Fruit fly (Drosophila melanogaster): ENCODE data around the gene CG13361.

The CG13361 gene

DNA sequence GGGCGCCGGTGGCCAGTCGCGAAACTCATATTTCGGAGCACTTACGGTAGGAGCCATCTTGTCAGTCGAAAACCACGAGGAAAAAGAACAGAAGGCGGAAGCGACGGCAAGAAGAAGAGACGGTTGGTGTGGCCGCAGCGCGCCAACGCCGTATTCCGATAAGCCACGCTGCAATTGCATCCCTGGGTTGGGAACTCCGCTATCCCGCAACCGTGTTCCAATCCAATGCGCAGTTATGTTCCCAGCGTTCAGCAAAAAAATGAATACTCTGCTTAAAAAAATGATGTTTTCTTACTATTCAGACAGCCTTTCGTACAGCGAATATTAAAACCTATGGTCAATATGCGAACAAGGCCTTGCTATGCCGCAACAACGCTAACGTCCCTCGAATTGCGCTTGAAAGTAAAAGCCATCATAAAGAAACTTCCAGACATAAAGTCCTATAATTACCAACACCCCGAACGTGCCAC, 11.6 kb upstream of the CG13361 start, which contains the start of gene RpL22:
Gene RpL22, minus strand, starts transcription at position 92 of the 470 bp plus-strand sequence.
- TF ChIP-seq noc (tag; optimal IDR thresholded peaks at IDR 0.05): peak; percentile 68

dm6 chrX:762047-762446, 8.6 kb upstream of the CG13361 start:
- no peak for TF ChIP-seq noc (tag; optimal IDR thresholded peaks at IDR 0.05)

dm6 chrX:758892-759621, 5.6 kb upstream of the CG13361 start, which contains the start of gene CG5273:
TSS of gene CG5273 (plus strand) at chrX:759594.
- peak; percentile 12 for TF ChIP-seq noc (tag; optimal IDR thresholded peaks at IDR 0.05)

DNA sequence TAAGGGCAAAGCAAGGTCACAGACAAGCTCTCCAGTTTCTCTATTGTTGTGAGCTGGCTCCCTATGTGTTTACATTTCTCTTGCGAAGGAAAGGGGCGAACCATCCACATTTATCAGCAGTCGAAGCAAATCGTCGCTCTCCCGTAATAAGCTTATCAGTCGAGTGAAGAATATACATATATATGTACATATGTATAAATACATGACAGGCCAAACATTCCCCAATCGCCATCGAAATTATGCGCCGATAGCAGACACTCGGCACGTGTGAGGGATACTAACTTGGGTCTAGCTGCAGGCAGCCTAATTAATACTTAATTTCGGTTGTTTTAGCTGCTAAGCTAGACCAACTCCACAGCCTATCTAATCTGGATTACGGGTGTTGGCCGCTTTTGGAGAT, 3.4 kb upstream of the CG13361 start:
- no peak for TF ChIP-seq noc (tag; optimal IDR thresholded peaks at IDR 0.05)

DNA sequence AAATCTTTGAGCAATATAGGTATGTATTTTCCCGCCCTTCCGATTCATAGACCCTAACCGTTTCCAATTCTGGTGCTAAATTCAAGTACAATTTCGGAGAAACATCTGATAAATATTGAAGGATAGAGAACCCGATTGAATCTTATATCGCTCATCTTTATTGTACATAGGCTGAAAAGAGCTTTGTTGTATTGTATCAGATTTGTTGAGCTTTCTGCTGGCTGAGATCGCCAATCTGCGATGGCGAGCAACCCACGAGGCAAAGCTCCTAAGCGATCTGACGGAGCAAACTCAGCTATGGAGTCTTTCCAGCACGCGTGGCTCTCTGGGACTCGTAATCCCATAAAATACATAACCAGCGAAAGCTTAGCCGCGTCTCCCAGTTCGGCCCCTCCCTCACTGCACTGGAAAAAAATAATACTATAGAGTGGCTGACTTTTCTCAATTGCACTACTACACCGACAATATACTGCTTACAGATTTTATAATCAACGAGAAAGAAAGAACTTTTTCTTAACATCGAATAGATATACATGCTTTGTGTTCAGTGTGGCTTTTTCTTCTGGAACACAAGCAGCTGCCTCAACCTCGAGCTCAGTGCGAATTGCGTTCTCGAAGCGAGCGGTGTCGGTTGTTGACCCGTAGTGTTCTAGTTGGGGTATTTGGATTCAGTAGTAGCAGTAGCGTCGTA, 2.3 kb upstream of the CG13361 start:
- TF ChIP-seq noc (tag; optimal IDR thresholded peaks at IDR 0.05): peak; percentile 89

DNA sequence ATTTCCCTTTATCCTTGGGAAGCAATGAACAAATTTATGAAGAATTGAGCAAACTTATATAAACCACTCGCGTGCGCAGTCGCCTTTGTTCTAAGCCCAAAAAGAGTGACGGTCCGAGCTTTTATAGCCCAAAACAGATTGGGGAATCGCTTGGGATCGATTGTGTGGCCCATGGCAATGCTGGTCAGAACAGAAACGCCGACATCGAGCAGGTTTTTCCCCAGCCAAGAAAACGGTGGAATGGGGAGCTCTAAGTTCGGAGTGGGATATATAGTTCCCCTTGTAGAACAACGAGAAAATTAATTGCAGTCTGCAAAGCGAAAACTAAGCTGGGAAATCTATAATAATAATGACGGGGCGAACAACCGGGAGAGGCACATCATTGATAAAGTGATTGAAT, 2.3 kb downstream of the CG13361 start, which contains the start of gene CG13362:
Gene CG13362, minus strand, starts transcription at position 101 of the 400 bp plus-strand sequence.
- TF ChIP-seq noc (tag; optimal IDR thresholded peaks at IDR 0.05): no peak

DNA sequence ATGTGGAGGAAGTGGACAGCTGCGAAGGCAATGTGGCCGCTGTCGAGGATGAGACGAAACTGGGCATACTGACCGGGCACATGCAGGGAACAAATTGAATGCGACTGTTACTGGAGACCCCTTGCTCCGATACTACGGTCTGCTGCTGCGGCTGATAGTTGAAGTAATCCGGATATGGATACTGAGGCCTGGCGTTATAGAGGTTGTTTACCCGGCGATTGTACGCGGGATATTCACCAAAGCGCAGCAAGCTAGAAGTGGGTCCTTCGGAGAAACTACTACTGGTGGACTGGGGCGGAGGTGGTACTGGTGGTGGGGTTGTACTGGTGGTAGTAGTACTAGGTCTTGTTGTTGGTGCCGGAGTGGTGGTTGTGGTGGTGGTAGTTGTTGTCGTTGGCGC, 3.4 kb downstream of the CG13361 start, which contains the start of gene CG5254:
Gene CG5254, plus strand, starts transcription at position 301 of the 400 bp plus-strand sequence.
- TF ChIP-seq noc (tag; optimal IDR thresholded peaks at IDR 0.05): no peak

- no peak for TF ChIP-seq noc (tag; optimal IDR thresholded peaks at IDR 0.05)
Measured at dm6 chrX:739621-740216, 13.7 kb downstream of the CG13361 start.

dm6 chrX:724496-724895, 29.0 kb downstream of the CG13361 start:
- no peak for TF ChIP-seq noc (tag; optimal IDR thresholded peaks at IDR 0.05)

- TF ChIP-seq noc (tag; optimal IDR thresholded peaks at IDR 0.05): no peak
Measured at dm6 chrX:718945-719344, 34.5 kb downstream of the CG13361 start.

DNA sequence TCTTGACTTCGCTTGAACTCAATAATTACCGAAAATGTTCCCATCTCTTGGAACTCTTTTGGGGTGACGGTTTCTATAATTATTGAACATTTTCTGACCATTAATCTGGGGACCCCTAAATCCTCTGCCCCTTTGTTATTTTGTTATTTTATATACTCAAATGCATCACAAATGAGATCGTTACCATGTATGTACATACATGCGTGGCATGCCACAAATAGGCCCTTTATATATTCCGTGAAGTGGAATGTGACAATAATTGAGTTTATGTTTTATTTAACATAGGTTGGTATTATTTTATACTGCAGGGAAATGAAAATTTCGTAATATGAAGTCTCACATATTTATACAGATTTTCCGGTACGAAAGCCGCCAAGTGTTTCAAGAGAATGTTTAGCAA, 35.6 kb downstream of the CG13361 start:
- no peak for TF ChIP-seq noc (tag; optimal IDR thresholded peaks at IDR 0.05)

dm6 chrX:715383-715782, 38.1 kb downstream of the CG13361 start:
- no peak for TF ChIP-seq noc (tag; optimal IDR thresholded peaks at IDR 0.05)

DNA sequence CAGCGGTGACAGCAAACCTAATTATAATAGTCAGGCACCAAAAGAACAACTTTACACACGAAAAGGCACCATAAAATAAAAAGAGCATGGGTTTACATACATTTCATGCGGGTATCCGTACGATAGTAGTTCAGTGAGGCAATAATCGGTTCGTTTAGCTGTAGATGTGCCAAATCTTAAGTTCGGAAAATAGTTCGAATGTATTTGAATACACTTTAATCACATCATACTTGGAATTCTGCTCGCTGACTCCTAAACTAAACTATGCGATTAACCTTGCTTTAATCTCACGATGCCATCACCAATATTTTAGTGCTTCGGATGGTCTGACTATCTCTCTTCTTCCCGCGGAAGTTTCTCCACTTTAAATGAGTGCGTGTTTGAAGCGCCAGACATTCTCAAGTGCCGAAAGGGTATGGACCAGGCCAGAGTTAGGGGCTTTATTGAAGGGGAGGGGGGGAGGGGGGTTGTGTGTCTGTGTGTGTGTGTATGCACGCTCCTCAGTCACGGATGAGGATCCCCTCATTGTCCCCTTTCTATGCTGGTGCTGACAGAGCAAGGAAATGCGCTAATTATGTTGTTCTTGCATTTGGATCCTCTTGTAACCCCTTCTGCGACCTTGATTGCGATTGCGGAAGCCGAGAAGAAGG, 40.1 kb downstream of the CG13361 start:
- TF ChIP-seq noc (tag; optimal IDR thresholded peaks at IDR 0.05): no peak

DNA sequence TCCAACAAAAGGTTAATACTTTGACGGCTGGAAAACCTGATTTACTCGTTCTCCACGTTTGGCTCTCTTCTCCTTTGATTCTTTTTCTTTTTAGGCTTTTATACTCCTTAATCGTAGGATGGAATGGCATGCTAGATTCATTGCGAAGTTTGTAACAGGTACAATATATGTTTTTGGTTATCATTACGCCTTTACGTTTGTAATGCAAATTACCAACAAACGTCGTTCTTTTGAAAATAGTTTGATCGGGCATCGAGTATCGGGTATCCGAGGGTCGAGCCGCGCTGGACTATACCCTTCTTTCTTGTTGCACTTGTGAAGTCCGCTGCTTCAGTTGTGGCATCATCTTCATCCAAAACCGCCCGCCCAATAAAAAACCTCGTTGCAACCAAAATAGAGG, 41.6 kb downstream of the CG13361 start:
- no peak for TF ChIP-seq noc (tag; optimal IDR thresholded peaks at IDR 0.05)

DNA sequence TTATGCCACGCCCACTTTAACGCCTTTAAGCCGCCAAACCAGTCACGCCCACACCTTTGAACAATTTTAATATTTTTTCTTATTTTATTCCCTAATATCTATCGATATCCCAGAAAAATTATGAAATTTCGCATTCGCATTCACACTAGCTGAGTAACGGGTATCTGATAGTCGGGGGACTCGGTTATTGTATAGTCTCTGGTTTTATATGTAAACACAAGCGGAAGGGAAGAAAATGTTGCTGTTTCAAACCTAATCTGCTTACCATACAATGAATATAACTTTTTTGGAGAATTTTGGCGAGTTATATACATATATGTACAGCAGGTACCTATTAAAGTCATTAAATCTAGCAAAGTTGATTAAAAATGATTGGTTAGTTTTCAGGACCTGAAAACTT, 42.5 kb downstream of the CG13361 start:
- no peak for TF ChIP-seq noc (tag; optimal IDR thresholded peaks at IDR 0.05)

DNA sequence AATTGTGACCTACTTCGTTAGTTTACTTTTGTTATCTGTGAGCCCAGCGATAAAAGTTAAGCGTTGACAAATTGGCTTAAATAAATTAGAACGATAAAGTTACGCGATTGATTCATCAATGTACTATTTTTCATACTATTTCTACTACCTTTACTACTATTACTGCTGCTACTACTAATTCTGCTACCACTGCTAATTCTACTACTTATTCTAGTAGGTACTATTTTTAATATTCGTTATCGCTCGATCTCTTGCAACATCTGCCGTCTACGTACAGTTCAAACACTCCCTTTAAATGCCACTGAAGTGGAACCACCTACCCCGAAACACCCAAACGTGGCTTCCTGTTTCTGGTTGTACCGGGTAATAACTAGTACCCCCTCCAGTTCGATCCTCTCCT, 44.0 kb downstream of the CG13361 start:
- TF ChIP-seq noc (tag; optimal IDR thresholded peaks at IDR 0.05): no peak

Measured in whole organism, larva.